Fruit fly (Drosophila melanogaster): ENCODE data around the gene CG43931.

Gene CG43931

dm6 chr3L:20923030-20923591 is 25.8 kb downstream of the CG43931 start (continued):
- TF ChIP-seq CG6854 (GFP tag; optimal IDR thresholded peaks at IDR 0.05) (no peak), Sox15 (GFP tag; optimal IDR thresholded peaks at IDR 0.05) (peak; percentile 20), CG31627 (GFP tag; optimal IDR thresholded peaks at IDR 0.05) (peak; percentile 42), Blimp-1 (GFP tag; optimal IDR thresholded peaks at IDR 0.05) (no peak), CG8119 (GFP tag; IDR thresholded peaks at IDR 0.05) (peak; percentile 89), CG6792 (GFP tag; optimal IDR thresholded peaks at IDR 0.05) (peak; percentile 76), net (GFP tag; optimal IDR thresholded peaks at IDR 0.05) (peak; percentile 72), fkh (GFP tag; optimal IDR thresholded peaks at IDR 0.05) (no peak), CG8319 (GFP tag; optimal IDR thresholded peaks at IDR 0.05) (peak; percentile 59)

- TF ChIP-seq CG8319 (GFP tag; optimal IDR thresholded peaks at IDR 0.05), result no peak
- no peak for TF ChIP-seq CG8119 (GFP tag; IDR thresholded peaks at IDR 0.05)
- TF ChIP-seq pdm3 (GFP tag; optimal IDR thresholded peaks at IDR 0.05), result no peak
- no peak for TF ChIP-seq Smox (GFP tag; optimal IDR thresholded peaks at IDR 0.05)
- TF ChIP-seq CG3032 (tag; optimal IDR thresholded peaks at IDR 0.05), result no peak
- TF ChIP-seq spab (GFP tag; optimal IDR thresholded peaks at IDR 0.05), result no peak
- no peak for TF ChIP-seq Hr4 (GFP tag; optimal IDR thresholded peaks at IDR 0.05)
- TF ChIP-seq CG9139 (GFP tag; optimal IDR thresholded peaks at IDR 0.05), result no peak
- TF ChIP-seq vri (GFP tag; optimal IDR thresholded peaks at IDR 0.05), result no peak
- no peak for TF ChIP-seq CG6792 (GFP tag; optimal IDR thresholded peaks at IDR 0.05)
- no peak for TF ChIP-seq CG32006 (GFP tag; optimal IDR thresholded peaks at IDR 0.05)
- TF ChIP-seq Sox102F (GFP tag; optimal IDR thresholded peaks at IDR 0.05), result no peak
- TF ChIP-seq acj6 (GFP tag; optimal IDR thresholded peaks at IDR 0.05), result no peak
- no peak for TF ChIP-seq OdsH (GFP tag; optimal IDR thresholded peaks at IDR 0.05)
- no peak for TF ChIP-seq fd59A (GFP tag; optimal IDR thresholded peaks at IDR 0.05)
- no peak for TF ChIP-seq Lpt (GFP tag; optimal IDR thresholded peaks at IDR 0.05)
- no peak for TF ChIP-seq eg (GFP tag; IDR thresholded peaks at IDR 0.05)
Measured at dm6 chr3L:20927526-20927925, 30.2 kb downstream of the CG43931 start, which contains the start of gene CG10589. Gene CG10589, plus strand, starts transcription at chr3L:20927826.

- TF ChIP-seq CG3032 (tag; optimal IDR thresholded peaks at IDR 0.05), result no peak
- no peak for TF ChIP-seq CG8119 (GFP tag; IDR thresholded peaks at IDR 0.05)
- no peak for TF ChIP-seq esn (GFP tag; optimal IDR thresholded peaks at IDR 0.05)
- TF ChIP-seq CG32006 (GFP tag; optimal IDR thresholded peaks at IDR 0.05), result peak; percentile 32
- TF ChIP-seq fd59A (GFP tag; optimal IDR thresholded peaks at IDR 0.05), result no peak
- no peak for TF ChIP-seq CG11294 (GFP tag; IDR thresholded peaks at IDR 0.05)
- TF ChIP-seq svp (GFP tag), result no peak
- TF ChIP-seq Gug (GFP tag; IDR thresholded peaks at IDR 0.05), result no peak
- TF ChIP-seq Hr38 (GFP tag; optimal IDR thresholded peaks at IDR 0.05), result no peak
- TF ChIP-seq achi (GFP tag; optimal IDR thresholded peaks at IDR 0.05), result no peak
- no peak for TF ChIP-seq pdm3 (GFP tag; optimal IDR thresholded peaks at IDR 0.05)
- TF ChIP-seq Sox15 (GFP tag; optimal IDR thresholded peaks at IDR 0.05), result no peak
- peak; percentile 16 for TF ChIP-seq Eip75B (GFP tag; optimal IDR thresholded peaks at IDR 0.05)
- peak; percentile 15 for TF ChIP-seq OdsH (GFP tag; optimal IDR thresholded peaks at IDR 0.05)
- no peak for TF ChIP-seq CG16779 (tag; optimal IDR thresholded peaks at IDR 0.05)
- TF ChIP-seq Blimp-1 (GFP tag; optimal IDR thresholded peaks at IDR 0.05), result no peak
- no peak for TF ChIP-seq Eip93F (GFP tag; optimal IDR thresholded peaks at IDR 0.05)
- TF ChIP-seq CG15336 (GFP tag; IDR thresholded peaks at IDR 0.05), result 0 out of 2 replicates have a peak, but pooled peaks have one; percentile 21
- no peak for TF ChIP-seq CG4318 (GFP tag; optimal IDR thresholded peaks at IDR 0.05)
- TF ChIP-seq CG6854 (GFP tag; optimal IDR thresholded peaks at IDR 0.05), result no peak
- TF ChIP-seq CG9139 (GFP tag; optimal IDR thresholded peaks at IDR 0.05), result no peak
- TF ChIP-seq CG6808 (GFP tag; optimal IDR thresholded peaks at IDR 0.05), result no peak
- TF ChIP-seq dac (GFP tag; optimal IDR thresholded peaks at IDR 0.05), result no peak
- TF ChIP-seq fkh (GFP tag; optimal IDR thresholded peaks at IDR 0.05), result no peak
- TF ChIP-seq Met (GFP tag; optimal IDR thresholded peaks at IDR 0.05), result no peak
- TF ChIP-seq acj6 (GFP tag; optimal IDR thresholded peaks at IDR 0.05), result peak; percentile 1
- no peak for TF ChIP-seq vri (GFP tag; optimal IDR thresholded peaks at IDR 0.05)
- no peak for TF ChIP-seq CG6792 (GFP tag; optimal IDR thresholded peaks at IDR 0.05)
- no peak for TF ChIP-seq spab (GFP tag; optimal IDR thresholded peaks at IDR 0.05)
- no peak for TF ChIP-seq CG6163 (GFP tag; IDR thresholded peaks at IDR 0.05)
- TF ChIP-seq CG3919 (GFP tag; optimal IDR thresholded peaks at IDR 0.05), result no peak
- no peak for TF ChIP-seq CG8319 (GFP tag; optimal IDR thresholded peaks at IDR 0.05)
- peak in 1 of 2 experiments; percentile 15 for TF ChIP-seq ss (GFP tag; optimal IDR thresholded peaks at IDR 0.05)
- TF ChIP-seq lz (GFP tag; optimal IDR thresholded peaks at IDR 0.05), result no peak
- TF ChIP-seq CG8632 (GFP tag; optimal IDR thresholded peaks at IDR 0.05), result no peak
- TF ChIP-seq Lpt (GFP tag; optimal IDR thresholded peaks at IDR 0.05), result no peak
- no peak for TF ChIP-seq topi (GFP tag; optimal IDR thresholded peaks at IDR 0.05)
- TF ChIP-seq CG6276 (GFP tag; optimal IDR thresholded peaks at IDR 0.05), result no peak
- TF ChIP-seq Sox14 (GFP tag; optimal IDR thresholded peaks at IDR 0.05), result no peak
- TF ChIP-seq eg (GFP tag; IDR thresholded peaks at IDR 0.05), result no peak
Measured at dm6 chr3L:20929418-20929817, 32.1 kb downstream of the CG43931 start.
